Fruit fly (Drosophila melanogaster) whole organism, prepupa: Measurements from ENCODE around the gene fng.

Source experiments
- Blimp-1 ChIP-seq: fragments of 200-800 bp; sonication (Bioruptor generic); optimal IDR thresholded peaks from 3 replicates; lab custom pipeline; 2017; ENCODE audit warnings: missing biosample characterization, missing genetic modification characterization, mild to moderate bottlenecking, moderate library complexity, missing genetic modification reagents
- CG10669 ChIP-seq: fragments of 200-800 bp; sonication (Bioruptor generic); optimal IDR thresholded peaks from 3 replicates; lab custom pipeline; 2018; ENCODE audit warnings: missing biosample characterization, mild to moderate bottlenecking, missing genetic modification characterization, moderate library complexity
- CG11294 ChIP-seq: fragments of 200-800 bp; sonication (Bioruptor generic); IDR thresholded peaks from 2 replicates; pipeline ENCODE4 v1.3.6; 2022; ENCODE audit warnings: missing biosample characterization, missing genetic modification characterization
- CG11762 ChIP-seq: fragments of 200-800 bp; sonication (Bioruptor generic); optimal IDR thresholded peaks from 3 replicates; lab custom pipeline; 2016; ENCODE audit warnings: missing biosample characterization, missing genetic modification characterization; ENCODE audit not compliant: insufficient read depth
- CG11902 ChIP-seq: fragments of 200-800 bp; sonication (Bioruptor generic); optimal IDR thresholded peaks from 3 replicates; lab custom pipeline; 2016; ENCODE audit warnings: missing biosample characterization, missing genetic modification characterization
- CG1621 ChIP-seq: fragments of 200-800 bp; sonication (Bioruptor generic); optimal IDR thresholded peaks from 3 replicates; lab custom pipeline; 2018; ENCODE audit warnings: missing biosample characterization, mild to moderate bottlenecking, missing genetic modification characterization
- CG16779 ChIP-seq: fragments of 200-800 bp; sonication (Bioruptor generic); optimal IDR thresholded peaks from 3 replicates; lab custom pipeline; 2017; ENCODE audit warnings: missing biosample characterization, mild to moderate bottlenecking, missing genetic modification characterization
- CG3032 ChIP-seq: fragments of 200-800 bp; optimal IDR thresholded peaks from 2 replicates; lab custom pipeline; 2019; ENCODE audit warnings: missing biosample characterization, mild to moderate bottlenecking, missing genetic modification characterization, moderate library complexity
- CG32006 ChIP-seq: fragments of 200-800 bp; sonication (Bioruptor generic); optimal IDR thresholded peaks from 3 replicates; lab custom pipeline; 2017; ENCODE audit warnings: missing biosample characterization, mild to moderate bottlenecking, missing genetic modification characterization
- CG3919 ChIP-seq: fragments of 200-800 bp; sonication (Bioruptor generic); optimal IDR thresholded peaks from 3 replicates; lab custom pipeline; 2016; ENCODE audit warnings: missing biosample characterization, missing genetic modification characterization
- CG4318 ChIP-seq: fragments of 200-800 bp; sonication (Bioruptor generic); optimal IDR thresholded peaks from 3 replicates; lab custom pipeline; 2017; ENCODE audit warnings: missing biosample characterization, mild to moderate bottlenecking, missing genetic modification characterization
- CG6163 ChIP-seq: fragments of 200-800 bp; sonication (Bioruptor generic); IDR thresholded peaks from 3 replicates; pipeline ENCODE4 v1.3.6; 2022; ENCODE audit warnings: missing biosample characterization, missing genetic modification characterization
- CG6276 ChIP-seq: fragments of 200-800 bp; sonication (Bioruptor generic); optimal IDR thresholded peaks from 2 replicates; lab custom pipeline; 2017; ENCODE audit warnings: missing biosample characterization, mild to moderate bottlenecking, missing genetic modification characterization
- CG6792 ChIP-seq: fragments of 200-800 bp; sonication (Bioruptor generic); optimal IDR thresholded peaks from 3 replicates; lab custom pipeline; 2016; ENCODE audit warnings: missing biosample characterization, missing genetic modification characterization
- CG6808 ChIP-seq: fragments of 200-800 bp; sonication (Bioruptor generic); optimal IDR thresholded peaks from 3 replicates; lab custom pipeline; 2017; ENCODE audit warnings: missing biosample characterization, missing genetic modification characterization, mild to moderate bottlenecking, moderate library complexity, missing genetic modification reagents
- CG6854 ChIP-seq: fragments of 200-800 bp; sonication (Bioruptor generic); optimal IDR thresholded peaks from 2 replicates; lab custom pipeline; 2017; ENCODE audit warnings: missing biosample characterization, mild to moderate bottlenecking, missing genetic modification characterization
- CG7368 ChIP-seq: fragments of 200-800 bp; sonication (Bioruptor generic); optimal IDR thresholded peaks from 3 replicates; lab custom pipeline; 2016; ENCODE audit warnings: missing biosample characterization, missing genetic modification characterization
- CG8119 ChIP-seq: fragments of 200-800 bp; sonication (Bioruptor generic); IDR thresholded peaks from 3 replicates; pipeline ENCODE4 v1.3.6; 2022; ENCODE audit warnings: missing biosample characterization, missing genetic modification characterization
- CG8319 ChIP-seq: fragments of 200-800 bp; sonication (Bioruptor generic); optimal IDR thresholded peaks from 3 replicates; lab custom pipeline; 2016; ENCODE audit warnings: missing biosample characterization, missing genetic modification characterization
- CG8632 ChIP-seq: fragments of 200-800 bp; sonication (Bioruptor generic); optimal IDR thresholded peaks from 3 replicates; lab custom pipeline; 2016; ENCODE audit warnings: missing biosample characterization, missing genetic modification characterization
- CG9139 ChIP-seq: fragments of 200-800 bp; sonication (Bioruptor generic); optimal IDR thresholded peaks from 3 replicates; lab custom pipeline; 2017; ENCODE audit warnings: missing biosample characterization, mild to moderate bottlenecking, missing genetic modification characterization
- Eip75B ChIP-seq: fragments of 200-800 bp; sonication (Bioruptor generic); optimal IDR thresholded peaks from 3 replicates; lab custom pipeline; 2016; ENCODE audit warnings: missing biosample characterization, missing genetic modification characterization
- Eip78C ChIP-seq: fragments of 200-800 bp; sonication (Bioruptor generic); peaks from one replicate; lab custom pipeline; 2016; ENCODE audit warnings: missing biosample characterization, missing genetic modification characterization
- Eip93F ChIP-seq: fragments of 200-800 bp; sonication (Bioruptor generic); optimal IDR thresholded peaks from 2 replicates; lab custom pipeline; 2016; ENCODE audit warnings: missing biosample characterization, mild to moderate bottlenecking, missing genetic modification characterization
- Ets21C ChIP-seq: fragments of 200-800 bp; sonication (Bioruptor generic); optimal IDR thresholded peaks from 3 replicates; lab custom pipeline; 2016; ENCODE audit warnings: missing biosample characterization, missing genetic modification characterization
- Ets96B ChIP-seq: fragments of 200-800 bp; optimal IDR thresholded peaks from 2 replicates; lab custom pipeline; 2019; ENCODE audit warnings: missing biosample characterization, mild to moderate bottlenecking, missing genetic modification characterization, moderate library complexity
- Hr38 ChIP-seq: sonication (Bioruptor generic); optimal IDR thresholded peaks from 2 replicates; lab custom pipeline; 2016; ENCODE audit warnings: missing biosample characterization, missing genetic modification characterization
- Hr39 ChIP-seq: fragments of 200-800 bp; sonication (Bioruptor generic); optimal IDR thresholded peaks from 2 replicates; lab custom pipeline; 2016; ENCODE audit warnings: missing biosample characterization, missing genetic modification characterization
- Hr4 ChIP-seq: fragments of 200-800 bp; sonication (Bioruptor generic); optimal IDR thresholded peaks from 3 replicates; lab custom pipeline; 2016; ENCODE audit warnings: missing biosample characterization, missing genetic modification characterization
- Lpt ChIP-seq: fragments of 200-800 bp; sonication (Bioruptor generic); optimal IDR thresholded peaks from 3 replicates; lab custom pipeline; 2016; ENCODE audit warnings: missing biosample characterization, missing genetic modification characterization
- Met ChIP-seq: fragments of 200-800 bp; sonication (Bioruptor generic); optimal IDR thresholded peaks from 3 replicates; lab custom pipeline; 2016; ENCODE audit warnings: missing biosample characterization, missing genetic modification characterization
- OdsH ChIP-seq: fragments of 200-800 bp; sonication (Bioruptor generic); optimal IDR thresholded peaks from 3 replicates; lab custom pipeline; 2016; ENCODE audit warnings: missing biosample characterization, missing genetic modification characterization
- Smox ChIP-seq: fragments of 200-800 bp; sonication (Bioruptor generic); optimal IDR thresholded peaks from 3 replicates; lab custom pipeline; 2016; ENCODE audit warnings: missing biosample characterization, missing genetic modification characterization
- Sox102F ChIP-seq: fragments of 200-800 bp; sonication (Bioruptor generic); optimal IDR thresholded peaks from 2 replicates; lab custom pipeline; 2016; ENCODE audit warnings: missing biosample characterization, mild to moderate bottlenecking, missing genetic modification characterization
- Sox14 ChIP-seq: fragments of 200-800 bp; sonication (Bioruptor generic); optimal IDR thresholded peaks from 3 replicates; lab custom pipeline; 2016; ENCODE audit warnings: missing biosample characterization, missing genetic modification characterization
- Sox15 ChIP-seq: fragments of 200-800 bp; sonication (Bioruptor generic); optimal IDR thresholded peaks from 3 replicates; lab custom pipeline; 2016; ENCODE audit warnings: missing biosample characterization, missing genetic modification characterization
- acj6 ChIP-seq: fragments of 200-800 bp; sonication (Bioruptor generic); optimal IDR thresholded peaks from 3 replicates; lab custom pipeline; 2016; ENCODE audit warnings: missing biosample characterization, missing genetic modification characterization
- cyc ChIP-seq: fragments of 200-800 bp; sonication (Bioruptor generic); optimal IDR thresholded peaks from 3 replicates; lab custom pipeline; 2016; ENCODE audit warnings: missing biosample characterization, missing genetic modification characterization
- dac ChIP-seq: fragments of 200-800 bp; sonication (Bioruptor generic); optimal IDR thresholded peaks from 2 replicates; lab custom pipeline; 2017; ENCODE audit warnings: missing biosample characterization, mild to moderate bottlenecking, missing genetic modification characterization
- dsx ChIP-seq: fragments of 200-800 bp; optimal IDR thresholded peaks from 3 replicates; lab custom pipeline; 2019; ENCODE audit warnings: missing biosample characterization, mild to moderate bottlenecking, missing genetic modification characterization, moderate library complexity; ENCODE audit not compliant: poor library complexity, severe bottlenecking
- eg ChIP-seq: fragments of 200-800 bp; sonication (Bioruptor generic); IDR thresholded peaks from 3 replicates; pipeline ENCODE4 v1.3.6; 2022; ENCODE audit warnings: missing biosample characterization, missing genetic modification characterization
- fd59A ChIP-seq: fragments of 200-800 bp; sonication (Bioruptor generic); optimal IDR thresholded peaks from 2 replicates; lab custom pipeline; 2017; ENCODE audit warnings: missing biosample characterization, mild to moderate bottlenecking, missing genetic modification characterization, missing genetic modification reagents
- fd85E ChIP-seq: fragments of 200-800 bp; sonication (Bioruptor generic); optimal IDR thresholded peaks from 3 replicates; lab custom pipeline; 2016; ENCODE audit warnings: missing biosample characterization, missing genetic modification characterization
- fkh ChIP-seq: fragments of 200-800 bp; sonication (Bioruptor generic); optimal IDR thresholded peaks from 3 replicates; lab custom pipeline; 2017; ENCODE audit warnings: missing biosample characterization, mild to moderate bottlenecking, missing genetic modification characterization, moderate library complexity
- net ChIP-seq: fragments of 200-800 bp; sonication (Bioruptor generic); optimal IDR thresholded peaks from 3 replicates; lab custom pipeline; 2016; ENCODE audit warnings: missing biosample characterization, missing genetic modification characterization
- pdm3 ChIP-seq: fragments of 200-800 bp; sonication (Bioruptor generic); optimal IDR thresholded peaks from 3 replicates; lab custom pipeline; 2016; ENCODE audit warnings: missing biosample characterization, missing genetic modification characterization
- salr ChIP-seq, 2 experiments: fragments of 200-800 bp; sonication (Bioruptor generic); optimal IDR thresholded peaks; 3 replicates each; lab custom pipeline; 2016 to 2018; ENCODE audit warnings: missing biosample characterization in 2 of 2, missing genetic modification characterization in 2 of 2, mild to moderate bottlenecking in 1 of 2
- spab ChIP-seq: fragments of 200-800 bp; sonication (Bioruptor generic); optimal IDR thresholded peaks from 2 replicates; lab custom pipeline; 2017; ENCODE audit warnings: missing biosample characterization, mild to moderate bottlenecking, missing genetic modification characterization, missing genetic modification reagents
- ss ChIP-seq, 2 experiments: fragments of 200-800 bp; sonication (Bioruptor generic); optimal IDR thresholded peaks; 2 replicates in 1 of 2; 3 replicates in 1 of 2; lab custom pipeline; 2017 to 2018; ENCODE audit warnings: mild to moderate bottlenecking in 2 of 2, missing biosample characterization in 2 of 2, missing genetic modification characterization in 2 of 2, moderate library complexity in 1 of 2
- svp ChIP-seq: fragments of 200-800 bp; sonication (Bioruptor generic); peaks from one replicate; lab custom pipeline; 2016; ENCODE audit warnings: missing biosample characterization, missing genetic modification characterization
- topi ChIP-seq: fragments of 200-800 bp; sonication (Bioruptor generic); optimal IDR thresholded peaks from 3 replicates; lab custom pipeline; 2016; ENCODE audit warnings: missing biosample characterization, missing genetic modification characterization
- vri ChIP-seq: fragments of 200-800 bp; sonication (Bioruptor generic); optimal IDR thresholded peaks from 3 replicates; lab custom pipeline; 2016; ENCODE audit warnings: missing biosample characterization, mild to moderate bottlenecking, missing genetic modification characterization

fng gene

dm6 chr3L:20952121-20952487, 2.8 kb upstream of the fng start:
- TF ChIP-seq cyc (peak; percentile 13), svp (GFP tag; lab: Kevin White, UChicago) (peak; percentile 74), eg (GFP tag; lab: Robert Waterston, UW) (peak; percentile 37; the same call in 1 of the 3 replicates), CG6276 (peak; percentile 37), pdm3 (GFP tag; lab: Kevin White, UChicago) (peak; percentile 71), CG6854 (GFP tag; lab: Kevin White, UChicago) (no peak), Eip75B (GFP tag; lab: Kevin White, UChicago) (peak; percentile 30), CG11294 (GFP tag; lab: Robert Waterston, UW) (no peak), Ets96B (peak; percentile 78), Eip93F (no peak), CG8319 (no peak), Smox (GFP tag; lab: Kevin White, UChicago) (peak; percentile 55), Blimp-1 (GFP tag; lab: Kevin White, UChicago) (no peak), Sox102F (peak; percentile 47), CG16779 (no peak), CG32006 (GFP tag; lab: Kevin White, UChicago) (peak; percentile 51), CG6808 (GFP tag; lab: Kevin White, UChicago) (peak; percentile 73), CG10669 (peak; percentile 72), CG6163 (GFP tag; lab: Robert Waterston, UW) (peak; percentile 46), Hr39 (GFP tag; lab: Kevin White, UChicago) (peak; percentile 46), Sox14 (peak; percentile 55), CG8632 (peak; percentile 43), CG4318 (GFP tag; lab: Kevin White, UChicago) (peak; percentile 42), vri (GFP tag; lab: Kevin White, UChicago) (no peak), spab (GFP tag; lab: Kevin White, UChicago) (peak; percentile 55), CG1621 (tag; lab: Kevin White, UChicago) (peak; percentile 18), acj6 (GFP tag; lab: Kevin White, UChicago) (peak; percentile 58), CG6792 (GFP tag; lab: Kevin White, UChicago) (no peak), CG11762 (GFP tag; lab: Kevin White, UChicago) (peak; percentile 33), fd59A (peak; percentile 44), dac (GFP tag; lab: Kevin White, UChicago) (no peak), dsx (GFP tag; lab: Kevin White, UChicago) (peak; percentile 51), fkh (GFP tag; lab: Kevin White, UChicago) (no peak), fd85E (GFP tag; lab: Kevin White, UChicago) (no peak), topi (GFP tag; lab: Kevin White, UChicago) (peak; percentile 59), CG7368 (GFP tag; lab: Kevin White, UChicago) (no peak), net (peak; percentile 13), Sox15 (GFP tag; lab: Kevin White, UChicago) (peak; percentile 27), Met (GFP tag; lab: Kevin White, UChicago) (peak; percentile 70), CG8119 (GFP tag; lab: Robert Waterston, UW) (peak; percentile 57), CG3032 (tag; lab: Kevin White, UChicago) (peak; percentile 73), Ets21C (GFP tag; lab: Kevin White, UChicago) (peak; percentile 7), Hr4 (peak; percentile 52), CG9139 (peak; percentile 28), CG11902 (GFP tag; lab: Kevin White, UChicago) (peak; percentile 12), Lpt (GFP tag; lab: Kevin White, UChicago) (peak; percentile 35), Hr38 (GFP tag; lab: Kevin White, UChicago) (no peak), OdsH (GFP tag; lab: Kevin White, UChicago) (peak; percentile 56), ss (GFP tag; optimal IDR thresholded peaks at IDR 0.05; lab: Kevin White, UChicago) (peak; percentile 65 to 76), CG3919 (GFP tag; lab: Kevin White, UChicago) (peak; percentile 58), Eip78C (peak; percentile 89), salr (GFP tag; optimal IDR thresholded peaks at IDR 0.05; lab: Kevin White, UChicago) (peak in 1 of 2 experiments; percentile 48)
